Fruit fly (Drosophila melanogaster): ENCODE measurements around the gene Gen.

DNA sequence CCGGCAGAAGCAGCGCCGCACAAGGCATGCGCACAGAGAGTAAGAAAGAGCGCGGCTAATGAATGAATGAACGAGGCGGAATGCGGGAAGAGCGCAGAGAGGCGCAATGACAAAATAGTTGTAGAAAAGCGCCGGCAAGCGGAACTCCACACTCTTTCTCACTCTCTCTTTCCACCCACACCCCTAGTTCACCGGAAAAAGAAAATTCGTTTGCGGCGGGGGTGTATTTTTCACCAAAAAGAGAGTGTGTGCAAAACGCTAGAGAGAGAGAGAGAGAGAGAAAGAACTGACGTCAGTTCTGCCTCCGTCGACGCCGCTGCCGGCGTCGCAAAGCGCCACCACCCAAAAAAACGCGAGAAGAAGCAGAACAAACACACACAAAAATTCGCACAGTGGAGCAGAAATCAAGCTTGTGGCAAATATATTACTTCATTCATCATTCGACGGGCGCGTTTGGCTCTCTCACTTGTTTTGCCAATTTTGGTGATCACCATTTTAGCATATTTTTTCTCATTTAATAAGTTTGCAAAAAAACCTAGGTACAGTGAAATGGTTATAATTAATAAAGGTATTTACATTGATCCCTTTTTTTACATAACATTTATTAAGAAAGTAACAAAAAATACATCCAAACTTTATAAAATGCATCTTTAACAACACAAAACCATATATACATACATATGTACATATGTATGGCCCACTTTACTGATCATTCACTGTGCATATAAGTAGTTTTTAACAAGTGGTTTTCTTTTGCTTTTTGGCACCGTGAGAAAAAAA, 32.9 kb upstream of the Gen start:
- TF ChIP-seq CTCF (optimal IDR thresholded peaks at IDR 0.05) = no peak
- no peak for TF ChIP-seq CG8478 (optimal IDR thresholded peaks at IDR 0.05)

All from S2 (cell line).